Fruit fly (Drosophila melanogaster) whole organism, embryonic: ENCODE results near the gene Mlc1.

ENCODE experiments used
- Abd-B ChIP-seq: fragments of 200-800 bp; sonication (Bioruptor generic); optimal IDR thresholded peaks from 2 replicates; lab custom pipeline; 2018; ENCODE audit warnings: missing biosample characterization, mild to moderate bottlenecking, missing genetic modification characterization, moderate library complexity
- Atf3 ChIP-seq: fragments of 200-800 bp; sonication (Bioruptor generic); optimal IDR thresholded peaks from 3 replicates; lab custom pipeline; 2016; ENCODE audit warnings: missing biosample characterization, missing genetic modification characterization
- CG10147 ChIP-seq: fragments of 200-800 bp; sonication (Bioruptor generic); optimal IDR thresholded peaks from 2 replicates; lab custom pipeline; 2019; ENCODE audit warnings: missing biosample characterization, mild to moderate bottlenecking, missing genetic modification characterization, moderate library complexity
- CG11085 ChIP-seq: fragments of 200-800 bp; sonication (Bioruptor generic); IDR thresholded peaks from 2 replicates; pipeline ENCODE4 v1.3.6; 2022; ENCODE audit warnings: missing biosample characterization, missing genetic modification characterization
- CG11723 ChIP-seq: fragments of 200-800 bp; sonication (Bioruptor generic); optimal IDR thresholded peaks from 2 replicates; lab custom pipeline; 2017; ENCODE audit warnings: missing biosample characterization, mild to moderate bottlenecking, missing genetic modification characterization
- CG12659 ChIP-seq: fragments of 200-800 bp; sonication (Bioruptor generic); optimal IDR thresholded peaks from 3 replicates; lab custom pipeline; 2017; ENCODE audit warnings: mild to moderate bottlenecking, missing biosample characterization, missing genetic modification reagents, missing genetic modification characterization
- CG13296 ChIP-seq: fragments of 200-800 bp; sonication (Bioruptor generic); optimal IDR thresholded peaks from 3 replicates; lab custom pipeline; 2018; ENCODE audit warnings: missing biosample characterization, mild to moderate bottlenecking, missing genetic modification characterization
- CG13624 ChIP-seq: fragments of 200-800 bp; sonication (Bioruptor generic); optimal IDR thresholded peaks from 2 replicates; lab custom pipeline; 2016; ENCODE audit warnings: missing biosample characterization, missing genetic modification characterization
- CG15269 ChIP-seq: fragments of 200-800 bp; sonication (Bioruptor generic); optimal IDR thresholded peaks from 2 replicates; lab custom pipeline; 2018; ENCODE audit warnings: missing biosample characterization, mild to moderate bottlenecking, missing genetic modification characterization, moderate library complexity
- CG1603 ChIP-seq: fragments of 200-800 bp; sonication (Bioruptor generic); optimal IDR thresholded peaks from 2 replicates; lab custom pipeline; 2019; ENCODE audit warnings: missing biosample characterization, mild to moderate bottlenecking, missing genetic modification characterization, moderate library complexity
- CG17802 ChIP-seq: fragments of 200-800 bp; sonication (Bioruptor generic); optimal IDR thresholded peaks from 2 replicates; lab custom pipeline; 2018; ENCODE audit warnings: missing biosample characterization, mild to moderate bottlenecking, missing genetic modification characterization, moderate library complexity
- CG2120 ChIP-seq: fragments of 200-800 bp; sonication (Bioruptor generic); optimal IDR thresholded peaks from 3 replicates; lab custom pipeline; 2016; ENCODE audit warnings: missing biosample characterization, missing genetic modification characterization
- CG2199 ChIP-seq: fragments of 200-800 bp; sonication (Bioruptor generic); IDR thresholded peaks from 3 replicates; pipeline ENCODE4 v1.3.6; 2022; ENCODE audit warnings: missing biosample characterization, missing genetic modification characterization
- CG31365 ChIP-seq: fragments of 200-800 bp; sonication (Bioruptor generic); optimal IDR thresholded peaks from 2 replicates; lab custom pipeline; 2018; ENCODE audit warnings: missing biosample characterization, mild to moderate bottlenecking, missing genetic modification characterization
- CG32772 ChIP-seq: fragments of 200-800 bp; sonication (Bioruptor generic); IDR thresholded peaks from 2 replicates; pipeline ENCODE4 v1.3.6; 2022; ENCODE audit warnings: missing biosample characterization, missing genetic modification characterization
- CG34376 ChIP-seq: fragments of 200-800 bp; sonication (Bioruptor generic); optimal IDR thresholded peaks from 2 replicates; lab custom pipeline; 2018; ENCODE audit warnings: missing biosample characterization, mild to moderate bottlenecking, missing genetic modification characterization
- CG34422 ChIP-seq: fragments of 200-800 bp; sonication (Bioruptor generic); IDR thresholded peaks from 3 replicates; pipeline ENCODE4 v1.3.6; 2022; ENCODE audit warnings: missing biosample characterization, missing genetic modification characterization
- CG4328 ChIP-seq: fragments of 200-800 bp; sonication (Bioruptor generic); optimal IDR thresholded peaks from 3 replicates; lab custom pipeline; 2017; ENCODE audit warnings: missing biosample characterization, missing genetic modification reagents, missing genetic modification characterization
- CG4404 ChIP-seq: fragments of 200-800 bp; sonication (Bioruptor generic); IDR thresholded peaks from 2 replicates; pipeline ENCODE4 v1.3.6; 2022; ENCODE audit warnings: missing biosample characterization, missing genetic modification characterization
- CG6791 ChIP-seq: fragments of 200-800 bp; sonication (Bioruptor generic); IDR thresholded peaks from 3 replicates; pipeline ENCODE4 v1.3.6; 2022; ENCODE audit warnings: missing biosample characterization, missing genetic modification characterization; ENCODE audit not compliant: partially characterized antibody
- CG8089 ChIP-seq: fragments of 200-800 bp; sonication (Bioruptor generic); optimal IDR thresholded peaks from 3 replicates; lab custom pipeline; 2016; ENCODE audit warnings: missing biosample characterization, missing genetic modification characterization
- CTCF ChIP-seq: fragments of 200-800 bp; sonication (Bioruptor generic); optimal IDR thresholded peaks from 2 replicates; lab custom pipeline; 2017; ENCODE audit warnings: missing biosample characterization, mild to moderate bottlenecking, missing genetic modification characterization, moderate library complexity
- Doc2 ChIP-seq: fragments of 200-800 bp; sonication (Bioruptor generic); IDR thresholded peaks from 2 replicates; pipeline ENCODE4 v1.3.6; 2022; ENCODE audit warnings: missing biosample characterization, missing genetic modification characterization
- Dp ChIP-seq: fragments of 200-800 bp; sonication (Bioruptor generic); optimal IDR thresholded peaks from 2 replicates; lab custom pipeline; 2018; ENCODE audit warnings: missing biosample characterization, mild to moderate bottlenecking, missing genetic modification characterization, moderate library complexity
- E2f2 ChIP-seq: fragments of 200-800 bp; sonication (Bioruptor generic); IDR thresholded peaks from 2 replicates; pipeline ENCODE4 v1.3.6; 2022; ENCODE audit warnings: missing biosample characterization, missing genetic modification characterization
- GATAe ChIP-seq: fragments of 200-800 bp; sonication (Bioruptor generic); conservative IDR thresholded peaks from 2 replicates; pipeline ENCODE4 v1.3.6; 2022; ENCODE audit warnings: missing biosample characterization, missing genetic modification characterization
- Hey ChIP-seq: fragments of 200-800 bp; sonication (Bioruptor generic); optimal IDR thresholded peaks from 3 replicates; lab custom pipeline; 2018; ENCODE audit warnings: missing biosample characterization, mild to moderate bottlenecking, missing genetic modification characterization
- HmgZ ChIP-seq: fragments of 200-800 bp; sonication (Bioruptor generic); optimal IDR thresholded peaks from 2 replicates; lab custom pipeline; 2018; ENCODE audit warnings: missing biosample characterization, mild to moderate bottlenecking, missing genetic modification characterization
- Hmx ChIP-seq: fragments of 200-800 bp; sonication (Bioruptor generic); optimal IDR thresholded peaks from 2 replicates; lab custom pipeline; 2016; ENCODE audit warnings: missing biosample characterization, missing genetic modification characterization
- Hr78 ChIP-seq, 2 experiments: fragments of 200-800 bp in 1 of 2; fragments of >200 bp in 1 of 2; sonication (Bioruptor generic) in 1 of 2; optimal IDR thresholded peaks; 2 replicates each; lab custom pipeline; 2017 to 2019; ENCODE audit warnings: missing biosample characterization in 2 of 2, missing genetic modification characterization in 2 of 2, mild to moderate bottlenecking in 1 of 2, moderate library complexity in 1 of 2
- Lhr ChIP-seq: fragments of 200-800 bp; sonication (Bioruptor generic); optimal IDR thresholded peaks from 3 replicates; lab custom pipeline; 2017; ENCODE audit warnings: mild to moderate bottlenecking, missing biosample characterization, missing genetic modification reagents, missing genetic modification characterization
- Opbp ChIP-seq: fragments of 200-800 bp; sonication (Bioruptor generic); IDR thresholded peaks from 3 replicates; pipeline ENCODE4 v1.3.6; 2022; ENCODE audit warnings: missing biosample characterization, missing genetic modification characterization; ENCODE audit not compliant: partially characterized antibody
- Optix ChIP-seq: fragments of 200-800 bp; sonication (Bioruptor generic); IDR thresholded peaks from 3 replicates; pipeline ENCODE4 v1.3.6; 2022; ENCODE audit warnings: missing biosample characterization, missing genetic modification characterization
- Poxn ChIP-seq: fragments of 200-800 bp; sonication (Bioruptor generic); IDR thresholded peaks from 2 replicates; pipeline ENCODE4 v1.3.6; 2022; ENCODE audit warnings: missing biosample characterization, missing genetic modification characterization
- Usf ChIP-seq: fragments of 200-800 bp; sonication (Bioruptor generic); optimal IDR thresholded peaks from 2 replicates; lab custom pipeline; 2017; ENCODE audit warnings: missing genotype, missing biosample characterization, missing genetic modification characterization
- ab ChIP-seq: fragments of 200-800 bp; sonication (Bioruptor generic); optimal IDR thresholded peaks from 2 replicates; lab custom pipeline; 2016; ENCODE audit warnings: missing biosample characterization, missing genetic modification characterization
- abd-A ChIP-seq: fragments of 200-800 bp; sonication (Bioruptor generic); optimal IDR thresholded peaks from 3 replicates; lab custom pipeline; 2019; ENCODE audit warnings: missing biosample characterization, mild to moderate bottlenecking, missing genetic modification characterization, moderate library complexity
- caup ChIP-seq: fragments of 200-800 bp; sonication (Bioruptor generic); optimal IDR thresholded peaks from 3 replicates; lab custom pipeline; 2017; ENCODE audit warnings: missing biosample characterization, mild to moderate bottlenecking, missing genetic modification characterization, moderate library complexity; ENCODE audit not compliant: severe bottlenecking
- dimm ChIP-seq: fragments of 200-800 bp; sonication (Bioruptor generic); IDR thresholded peaks from 2 replicates; pipeline ENCODE4 v1.3.6; 2022; ENCODE audit warnings: missing biosample characterization, missing genetic modification characterization
- en ChIP-seq: fragments of 200-800 bp; sonication (Bioruptor generic); optimal IDR thresholded peaks from 2 replicates; lab custom pipeline; 2016; ENCODE audit warnings: missing biosample characterization, missing genetic modification characterization
- ind ChIP-seq: fragments of 200-800 bp; sonication (Bioruptor generic); optimal IDR thresholded peaks from 3 replicates; lab custom pipeline; 2016; ENCODE audit warnings: missing biosample characterization, missing genetic modification characterization
- insv ChIP-seq, 2 experiments: fragments of 200-800 bp; sonication (Bioruptor generic); optimal IDR thresholded peaks; 3 replicates each; lab custom pipeline; 2016 to 2018; ENCODE audit warnings: missing biosample characterization in 2 of 2, missing genetic modification characterization in 2 of 2
- jigr1 ChIP-seq: fragments of 200-800 bp; sonication (Bioruptor generic); IDR thresholded peaks from 3 replicates; pipeline ENCODE4 v1.3.6; 2022; ENCODE audit warnings: missing biosample characterization, missing genetic modification characterization
- kah ChIP-seq: fragments of 200-800 bp; sonication (Bioruptor generic); optimal IDR thresholded peaks from 2 replicates; lab custom pipeline; 2018; ENCODE audit warnings: missing biosample characterization, mild to moderate bottlenecking, missing genetic modification characterization
- lilli ChIP-seq: fragments of 200-800 bp; sonication (Bioruptor generic); optimal IDR thresholded peaks from 3 replicates; lab custom pipeline; 2016; ENCODE audit warnings: missing biosample characterization, missing genetic modification characterization
- pita ChIP-seq: fragments of 200-800 bp; sonication (Bioruptor generic); optimal IDR thresholded peaks from 2 replicates; lab custom pipeline; 2017; ENCODE audit warnings: missing biosample characterization, mild to moderate bottlenecking, missing genetic modification characterization
- pnt ChIP-seq: fragments of 200-800 bp; sonication (Bioruptor generic); optimal IDR thresholded peaks from 3 replicates; lab custom pipeline; 2016; ENCODE audit warnings: missing biosample characterization, missing genetic modification characterization
- sens ChIP-seq: fragments of 200-800 bp; sonication (Bioruptor generic); peaks from one replicate; lab custom pipeline; 2016; ENCODE audit warnings: missing biosample characterization, missing genetic modification characterization
- tap ChIP-seq: fragments of 200-800 bp; optimal IDR thresholded peaks from 3 replicates; lab custom pipeline; 2019; ENCODE audit warnings: missing biosample characterization, mild to moderate bottlenecking, missing genetic modification characterization, moderate library complexity
- vfl ChIP-seq: fragments of 200-800 bp; sonication (Bioruptor generic); optimal IDR thresholded peaks from 2 replicates; lab custom pipeline; 2016; ENCODE audit warnings: missing biosample characterization, missing genetic modification characterization

Mlc1 gene

DNA sequence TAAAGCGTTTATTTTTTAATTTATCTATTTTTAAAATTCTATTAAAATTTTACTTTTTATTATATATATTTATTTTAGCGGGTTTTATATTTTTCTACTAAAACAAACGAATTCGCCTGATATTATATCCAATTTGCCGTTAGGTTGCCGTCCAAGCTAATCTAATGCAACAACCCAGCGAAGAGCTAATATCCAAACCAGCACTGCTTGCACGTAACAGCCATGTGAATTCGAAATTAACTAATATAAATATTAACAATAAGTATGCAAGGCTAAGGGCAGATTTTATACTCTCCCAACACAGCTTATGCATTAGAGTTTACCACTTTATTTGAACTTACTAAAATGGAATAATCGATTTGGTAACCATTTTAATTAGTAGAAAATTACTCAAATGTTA lies 8.3 kb downstream of the Mlc1 start (continued):
- TF ChIP-seq pnt (GFP tag; lab: Kevin White, UChicago) (no peak), CG17802 (tag; lab: Kevin White, UChicago) (no peak), jigr1 (GFP tag; lab: Robert Waterston, UW) (no peak), pita (peak; percentile 75), CG10147 (no peak), Hmx (GFP tag; lab: Kevin White, UChicago) (no peak), Abd-B (no peak), CG4404 (GFP tag; lab: Robert Waterston, UW) (no peak), CG11723 (GFP tag; lab: Kevin White, UChicago) (no peak), Hey (tag; lab: Kevin White, UChicago) (no peak), CG34376 (GFP tag; lab: Kevin White, UChicago) (no peak), Doc2 (GFP tag; lab: Robert Waterston, UW) (no peak), CG34422 (no peak), CG12659 (GFP tag; lab: Kevin White, UChicago) (peak; percentile 7), CG6791 (GFP tag; lab: Robert Waterston, UW) (no peak), CG15269 (tag; lab: Kevin White, UChicago) (no peak), lilli (GFP tag; lab: Kevin White, UChicago) (no peak), CG11085 (no peak), CG31365 (peak; percentile 95), dimm (GFP tag; lab: Robert Waterston, UW) (no peak), CTCF (GFP tag; lab: Kevin White, UChicago) (peak; percentile 63), CG13296 (GFP tag; lab: Kevin White, UChicago) (no peak), Hr78 (GFP tag; optimal IDR thresholded peaks at IDR 0.05; lab: Kevin White, UChicago) (no peak), ind (GFP tag; lab: Kevin White, UChicago) (no peak), tap (tag; lab: Kevin White, UChicago) (no peak), sens (GFP tag; lab: Kevin White, UChicago) (no peak), Usf (GFP tag; lab: Kevin White, UChicago) (no peak), vfl (GFP tag; lab: Kevin White, UChicago) (no peak), kah (GFP tag; lab: Kevin White, UChicago) (no peak), Lhr (GFP tag; lab: Kevin White, UChicago) (peak; percentile 32), E2f2 (GFP tag; lab: Robert Waterston, UW) (no peak), CG2199 (GFP tag; lab: Robert Waterston, UW) (peak; percentile 29; the same call in 1 of the 3 replicates), GATAe (GFP tag; lab: Robert Waterston, UW) (no peak), en (GFP tag; lab: Kevin White, UChicago) (no peak), CG4328 (GFP tag; lab: Kevin White, UChicago) (no peak), HmgZ (tag; lab: Kevin White, UChicago) (peak; percentile 18), Optix (GFP tag; lab: Robert Waterston, UW) (no peak), Opbp (GFP tag; lab: Robert Waterston, UW) (peak; percentile 32; the same call in 1 of the 3 replicates), Poxn (no peak), ab (GFP tag; lab: Kevin White, UChicago) (no peak), CG8089 (GFP tag; lab: Kevin White, UChicago) (no peak), insv (GFP tag; optimal IDR thresholded peaks at IDR 0.05; lab: Kevin White, UChicago) (no peak), CG2120 (GFP tag; lab: Kevin White, UChicago) (no peak), CG32772 (no peak), abd-A (tag; lab: Kevin White, UChicago) (no peak), CG13624 (GFP tag; lab: Kevin White, UChicago) (no peak), Dp (peak; percentile 16), Atf3 (GFP tag; lab: Kevin White, UChicago) (no peak), CG1603 (tag; lab: Kevin White, UChicago) (no peak), caup (no peak)
